Fruit fly (Drosophila melanogaster) whole organism, embryonic: ENCODE results near the gene CG13884.

ENCODE experiments used
- Aef1 ChIP-seq: fragments of 200-800 bp; sonication (Bioruptor generic); IDR thresholded peaks from 3 replicates; pipeline ENCODE4 v1.3.6; 2022; ENCODE audit warnings: missing biosample characterization, missing genetic modification characterization
- Blimp-1 ChIP-seq: fragments of 200-800 bp; sonication (Bioruptor generic); optimal IDR thresholded peaks from 3 replicates; lab custom pipeline; 2018; ENCODE audit warnings: missing biosample characterization, missing genetic modification characterization, mild to moderate bottlenecking, moderate library complexity, missing genetic modification reagents
- CG10366 ChIP-seq: fragments of 200-800 bp; sonication (Bioruptor generic); IDR thresholded peaks from 2 replicates; pipeline ENCODE4 v1.3.6; 2022; ENCODE audit warnings: missing biosample characterization, missing genetic modification characterization
- CG10462 ChIP-seq: fragments of 200-800 bp; sonication (Bioruptor generic); optimal IDR thresholded peaks from 2 replicates; lab custom pipeline; 2016; ENCODE audit warnings: missing biosample characterization, missing genetic modification characterization
- CG14710 ChIP-seq: fragments of 200-800 bp; sonication (Bioruptor generic); optimal IDR thresholded peaks from 3 replicates; lab custom pipeline; 2019; ENCODE audit warnings: missing biosample characterization, mild to moderate bottlenecking, missing genetic modification characterization, moderate library complexity
- CG17568 ChIP-seq: fragments of 200-800 bp; sonication (Bioruptor generic); optimal IDR thresholded peaks from 2 replicates; lab custom pipeline; 2018; ENCODE audit warnings: missing biosample characterization, mild to moderate bottlenecking, missing genetic modification characterization, moderate library complexity
- CG17829 ChIP-seq: fragments of 200-800 bp; optimal IDR thresholded peaks from 2 replicates; lab custom pipeline; 2019; ENCODE audit warnings: missing biosample characterization, mild to moderate bottlenecking, missing genetic modification characterization, moderate library complexity
- CG2120 ChIP-seq: fragments of 200-800 bp; sonication (Bioruptor generic); optimal IDR thresholded peaks from 3 replicates; lab custom pipeline; 2016; ENCODE audit warnings: missing biosample characterization, missing genetic modification characterization
- CG2202 ChIP-seq: fragments of 200-800 bp; sonication (Bioruptor generic); optimal IDR thresholded peaks from 2 replicates; lab custom pipeline; 2018; ENCODE audit warnings: missing biosample characterization, mild to moderate bottlenecking, missing genetic modification characterization
- CG3838 ChIP-seq: fragments of 200-800 bp; sonication (Bioruptor generic); optimal IDR thresholded peaks from 3 replicates; lab custom pipeline; 2016; ENCODE audit warnings: missing biosample characterization, missing genetic modification characterization
- CG4854 ChIP-seq: fragments of 200-800 bp; sonication (Bioruptor generic); optimal IDR thresholded peaks from 2 replicates; lab custom pipeline; 2016; ENCODE audit warnings: missing biosample characterization, missing genetic modification characterization, inconsistent platforms
- CG7745 ChIP-seq: fragments of 200-800 bp; sonication (Bioruptor generic); optimal IDR thresholded peaks from 2 replicates; lab custom pipeline; 2018; ENCODE audit warnings: missing biosample characterization, mild to moderate bottlenecking, missing genetic modification characterization, moderate library complexity
- CG7786 ChIP-seq: fragments of 200-800 bp; sonication (Bioruptor generic); optimal IDR thresholded peaks from 2 replicates; lab custom pipeline; 2016; ENCODE audit warnings: missing biosample characterization, missing genetic modification characterization
- CG8359 ChIP-seq: fragments of 200-800 bp; sonication (Bioruptor generic); optimal IDR thresholded peaks from 2 replicates; lab custom pipeline; 2017; ENCODE audit warnings: missing biosample characterization, mild to moderate bottlenecking, missing genetic modification characterization, borderline replicate concordance
- D ChIP-seq, 2 experiments: fragments of 200-800 bp in 1 of 2; fragments of >200 bp in 1 of 2; sonication (Bioruptor generic) in 1 of 2; optimal IDR thresholded peaks; 2 replicates in 1 of 2; 3 replicates in 1 of 2; lab custom pipeline; 2017; ENCODE audit warnings: mild to moderate bottlenecking in 1 of 2, missing biosample characterization in 1 of 2, missing genetic modification characterization in 1 of 2, missing genetic modification reagents in 1 of 2
- Dip2 ChIP-seq: fragments of 200-800 bp; sonication (Bioruptor generic); IDR thresholded peaks from 2 replicates; pipeline ENCODE4 v1.3.6; 2022; ENCODE audit warnings: missing biosample characterization, missing genetic modification characterization
- E2f1 ChIP-seq: fragments of 200-800 bp; sonication (Bioruptor generic); IDR thresholded peaks from 2 replicates; pipeline ENCODE4 v1.3.6; 2022; ENCODE audit warnings: missing biosample characterization, missing genetic modification characterization
- Ets65A ChIP-seq: fragments of 200-800 bp; sonication (Bioruptor generic); peaks from one replicate; lab custom pipeline; 2016; ENCODE audit warnings: missing biosample characterization, missing genetic modification characterization
- Ets97D ChIP-seq: fragments of 200-800 bp; sonication (Bioruptor generic); optimal IDR thresholded peaks from 3 replicates; lab custom pipeline; 2016; ENCODE audit warnings: missing biosample characterization, missing genetic modification characterization
- H2.0 ChIP-seq: fragments of 200-800 bp; sonication (Bioruptor generic); IDR thresholded peaks from 2 replicates; pipeline ENCODE4 v1.3.6; 2022; ENCODE audit warnings: missing biosample characterization, missing genetic modification characterization
- Oli ChIP-seq: fragments of 200-800 bp; sonication (Bioruptor generic); optimal IDR thresholded peaks from 2 replicates; lab custom pipeline; 2018; ENCODE audit warnings: missing biosample characterization, mild to moderate bottlenecking, missing genetic modification characterization, moderate library complexity
- Optix ChIP-seq: fragments of 200-800 bp; sonication (Bioruptor generic); IDR thresholded peaks from 3 replicates; pipeline ENCODE4 v1.3.6; 2022; ENCODE audit warnings: missing biosample characterization, missing genetic modification characterization
- Ravus ChIP-seq: fragments of 200-800 bp; sonication (Bioruptor generic); IDR thresholded peaks from 2 replicates; pipeline ENCODE4 v1.3.6; 2022; ENCODE audit warnings: missing biosample characterization, missing genetic modification characterization
- Sox102F ChIP-seq: fragments of 200-800 bp; sonication (Bioruptor generic); optimal IDR thresholded peaks from 2 replicates; lab custom pipeline; 2018; ENCODE audit warnings: missing biosample characterization, mild to moderate bottlenecking, missing genetic modification characterization, moderate library complexity
- Stat92E ChIP-seq, 3 experiments: fragments of >200 bp in 2 of 3; fragments of 200-800 bp in 1 of 3; sonication (Bioruptor generic) in 1 of 3; optimal IDR thresholded peaks; 2 replicates each; lab custom pipeline; 2017 to 2019; ENCODE audit warnings: missing biosample characterization in 3 of 3, missing genetic modification characterization in 3 of 3, mild to moderate bottlenecking in 1 of 3, moderate library complexity in 1 of 3
- ac ChIP-seq: fragments of 200-800 bp; sonication (Bioruptor generic); optimal IDR thresholded peaks from 3 replicates; lab custom pipeline; 2017; ENCODE audit warnings: missing biosample characterization, mild to moderate bottlenecking, missing genetic modification characterization
- bab2 ChIP-seq: fragments of 200-800 bp; sonication (Bioruptor generic); optimal IDR thresholded peaks from 2 replicates; lab custom pipeline; 2016; ENCODE audit warnings: missing biosample characterization, missing genetic modification characterization
- btn ChIP-seq: fragments of 200-800 bp; sonication (Bioruptor generic); optimal IDR thresholded peaks from 2 replicates; lab custom pipeline; 2016; ENCODE audit warnings: missing biosample characterization, missing genetic modification characterization
- da ChIP-seq: fragments of 200-800 bp; sonication (Bioruptor generic); optimal IDR thresholded peaks from 2 replicates; lab custom pipeline; 2016; ENCODE audit warnings: missing biosample characterization, missing genetic modification characterization
- dmrt11E ChIP-seq: fragments of 200-800 bp; sonication (Bioruptor generic); optimal IDR thresholded peaks from 3 replicates; lab custom pipeline; 2018; ENCODE audit warnings: missing biosample characterization, mild to moderate bottlenecking, missing genetic modification characterization, moderate library complexity
- dmrt99B ChIP-seq: fragments of 200-800 bp; sonication (Bioruptor generic); optimal IDR thresholded peaks from 2 replicates; lab custom pipeline; 2018; ENCODE audit warnings: missing biosample characterization, mild to moderate bottlenecking, missing genetic modification characterization, moderate library complexity
- jing ChIP-seq: fragments of 200-800 bp; sonication (Bioruptor generic); optimal IDR thresholded peaks from 2 replicates; lab custom pipeline; 2018; ENCODE audit warnings: missing biosample characterization, mild to moderate bottlenecking, missing genetic modification characterization
- kni ChIP-seq: fragments of 200-800 bp; sonication (Bioruptor generic); optimal IDR thresholded peaks from 3 replicates; lab custom pipeline; 2017; ENCODE audit warnings: mild to moderate bottlenecking, missing biosample characterization, missing genetic modification reagents, missing genetic modification characterization
- lmd ChIP-seq: fragments of 200-800 bp; sonication (Bioruptor generic); IDR thresholded peaks from 2 replicates; pipeline ENCODE4 v1.3.6; 2022; ENCODE audit warnings: missing biosample characterization, missing genetic modification characterization
- mam ChIP-seq: fragments of 200-800 bp; sonication (Bioruptor generic); optimal IDR thresholded peaks from 3 replicates; lab custom pipeline; 2016; ENCODE audit warnings: missing biosample characterization, missing genetic modification characterization
- nau ChIP-seq: fragments of 200-800 bp; sonication (Bioruptor generic); optimal IDR thresholded peaks from 3 replicates; lab custom pipeline; 2017; ENCODE audit warnings: missing biosample characterization, mild to moderate bottlenecking, missing genetic modification characterization, missing genetic modification reagents
- nmo ChIP-seq: fragments of 200-800 bp; sonication (Bioruptor generic); optimal IDR thresholded peaks from 2 replicates; lab custom pipeline; 2018; ENCODE audit warnings: missing biosample characterization, mild to moderate bottlenecking, missing genetic modification characterization, moderate library complexity
- pan ChIP-seq, 4 experiments: fragments of >200 bp in 3 of 4; fragments of 200-800 bp in 1 of 4; sonication (Bioruptor generic) in 1 of 4; optimal IDR thresholded peaks in 3 of 4; IDR thresholded peaks in 1 of 4; 2 replicates each; pipeline versions ENCODE4 v1.3.6 to Lab custom; 2017 to 2022; ENCODE audit warnings: missing biosample characterization in 2 of 4, missing genetic modification characterization in 2 of 4, mixed read lengths in 1 of 4
- pb ChIP-seq: fragments of 200-800 bp; sonication (Bioruptor generic); optimal IDR thresholded peaks from 3 replicates; lab custom pipeline; 2016; ENCODE audit warnings: missing biosample characterization, missing genetic modification characterization
- peb ChIP-seq: fragments of 200-800 bp; sonication (Bioruptor generic); IDR thresholded peaks from 2 replicates; pipeline ENCODE4 v1.3.6; 2022; ENCODE audit warnings: missing biosample characterization, missing genetic modification characterization
- prd ChIP-seq, 3 experiments: fragments of >200 bp in 2 of 3; fragments of 200-800 bp in 1 of 3; sonication (Bioruptor generic) in 1 of 3; optimal IDR thresholded peaks in 2 of 3; IDR thresholded peaks in 1 of 3; 2 replicates in 2 of 3; 3 replicates in 1 of 3; pipeline versions ENCODE4 v1.3.6 to Lab custom; 2017 to 2022; ENCODE audit warnings: missing biosample characterization in 1 of 3, missing genetic modification characterization in 1 of 3
- pzg ChIP-seq: fragments of 200-800 bp; sonication (Bioruptor generic); optimal IDR thresholded peaks from 3 replicates; lab custom pipeline; 2018; ENCODE audit warnings: missing biosample characterization, mild to moderate bottlenecking, missing genetic modification characterization, moderate library complexity
- ranshi ChIP-seq: fragments of 200-800 bp; sonication (Bioruptor generic); IDR thresholded peaks from 2 replicates; pipeline ENCODE4 v1.3.6; 2022; ENCODE audit warnings: missing biosample characterization, missing genetic modification characterization
- sc ChIP-seq, 3 experiments: fragments of >200 bp in 2 of 3; fragments of 200-800 bp in 1 of 3; sonication (Bioruptor generic) in 1 of 3; optimal IDR thresholded peaks; 2 replicates in 2 of 3; 3 replicates in 1 of 3; lab custom pipeline; 2017; ENCODE audit warnings: mild to moderate bottlenecking in 1 of 3, missing biosample characterization in 1 of 3, missing genetic modification characterization in 1 of 3, missing genetic modification reagents in 1 of 3
- tap ChIP-seq: fragments of 200-800 bp; optimal IDR thresholded peaks from 3 replicates; lab custom pipeline; 2019; ENCODE audit warnings: missing biosample characterization, mild to moderate bottlenecking, missing genetic modification characterization, moderate library complexity
- tio ChIP-seq: fragments of 200-800 bp; sonication (Bioruptor generic); optimal IDR thresholded peaks from 2 replicates; lab custom pipeline; 2017; ENCODE audit warnings: missing biosample characterization, missing genetic modification characterization, inconsistent platforms
- vfl ChIP-seq: fragments of 200-800 bp; sonication (Bioruptor generic); optimal IDR thresholded peaks from 2 replicates; lab custom pipeline; 2016; ENCODE audit warnings: missing biosample characterization, missing genetic modification characterization
- yki ChIP-seq: fragments of >200 bp; optimal IDR thresholded peaks from 3 replicates; lab custom pipeline; 2018

CG13884 gene

DNA sequence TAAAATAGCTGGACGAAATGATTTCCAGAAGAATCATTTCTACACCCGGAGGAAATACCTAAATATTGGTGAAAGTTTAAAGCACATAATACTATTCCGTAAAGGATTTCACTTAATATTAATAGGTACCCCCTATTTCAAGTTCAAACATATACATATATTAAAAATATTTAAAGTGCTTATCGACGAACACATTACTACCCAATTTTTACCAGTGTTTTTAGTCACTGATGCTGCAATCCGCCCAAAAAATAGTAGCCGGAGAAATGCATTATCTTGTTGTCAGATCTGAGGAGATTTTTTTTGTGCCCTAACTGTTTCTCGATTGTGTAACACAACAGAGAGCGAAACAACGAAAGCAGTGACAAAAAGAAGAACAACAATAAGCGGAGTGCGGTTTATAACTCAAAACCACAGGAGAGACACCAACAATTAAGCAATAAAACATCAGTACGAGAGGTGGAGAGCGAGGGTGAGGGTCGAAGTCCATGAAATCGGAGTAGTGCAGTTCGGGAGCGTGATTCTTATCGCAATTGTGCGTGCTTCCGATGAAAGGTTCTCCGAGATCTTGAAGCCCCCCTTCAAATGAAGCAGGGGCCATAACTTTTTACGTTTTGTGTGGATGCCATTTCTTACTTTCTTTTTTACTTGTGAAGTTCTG, 14.8 kb upstream of the CG13884 start (continued):
- TF ChIP-seq Aef1 (GFP tag; lab: Robert Waterston, UW) (no peak), CG17568 (GFP tag; lab: Kevin White, UChicago) (no peak), CG8359 (peak; percentile 0), jing (no peak), D (optimal IDR thresholded peaks at IDR 0.05; lab: Kevin White, UChicago) (no peak), D (GFP tag; optimal IDR thresholded peaks at IDR 0.05; lab: Kevin White, UChicago) (no peak), Oli (tag; lab: Kevin White, UChicago) (no peak), CG4854 (GFP tag; lab: Kevin White, UChicago) (no peak), Ets97D (GFP tag; lab: Kevin White, UChicago) (no peak), prd (optimal IDR thresholded peaks at IDR 0.05; lab: Kevin White, UChicago) (no peak), prd (GFP tag; IDR thresholded peaks at IDR 0.05; lab: Robert Waterston, UW) (peak; percentile 62; the same call in 1 of the 3 replicates), nau (GFP tag; lab: Kevin White, UChicago) (no peak), Ets65A (GFP tag; lab: Kevin White, UChicago) (no peak), sc (optimal IDR thresholded peaks at IDR 0.05; lab: Kevin White, UChicago) (no peak), sc (GFP tag; optimal IDR thresholded peaks at IDR 0.05; lab: Kevin White, UChicago) (peak; percentile 7), Optix (no peak), CG17829 (tag; lab: Kevin White, UChicago) (peak; percentile 64), yki (lab: Kevin White, UChicago) (no peak), Blimp-1 (peak; percentile 42), pan (optimal IDR thresholded peaks at IDR 0.05; lab: Kevin White, UChicago) (no peak), pan (GFP tag; optimal IDR thresholded peaks at IDR 0.05 in 1 of 2, IDR thresholded peaks at IDR 0.05 in 1 of 2) (no peak), pb (no peak), Stat92E (GFP tag; optimal IDR thresholded peaks at IDR 0.05; lab: Kevin White, UChicago) (peak in 1 of 3 experiments; percentile 15), mam (GFP tag; lab: Kevin White, UChicago) (no peak), tap (tag; lab: Kevin White, UChicago) (no peak), dmrt11E (peak; percentile 81), CG7786 (GFP tag; lab: Kevin White, UChicago) (no peak), da (GFP tag; lab: Kevin White, UChicago) (no peak), CG7745 (no peak), lmd (no peak), btn (GFP tag; lab: Kevin White, UChicago) (no peak), ac (GFP tag; lab: Kevin White, UChicago) (no peak), CG3838 (no peak), CG2120 (GFP tag; lab: Kevin White, UChicago) (no peak), ranshi (no peak), Ravus (GFP tag; lab: Robert Waterston, UW) (no peak), peb (GFP tag; lab: Robert Waterston, UW) (no peak), E2f1 (GFP tag; lab: Robert Waterston, UW) (no peak), Sox102F (GFP tag; lab: Kevin White, UChicago) (peak; percentile 18), vfl (GFP tag; lab: Kevin White, UChicago) (no peak), H2.0 (GFP tag; lab: Robert Waterston, UW) (no peak), CG10366 (GFP tag; lab: Robert Waterston, UW) (no peak), Dip2 (GFP tag; lab: Robert Waterston, UW) (no peak), CG10462 (no peak), kni (no peak), pzg (GFP tag; lab: Kevin White, UChicago) (no peak), dmrt99B (tag; lab: Kevin White, UChicago) (peak; percentile 16), bab2 (GFP tag; lab: Kevin White, UChicago) (no peak), nmo (peak; percentile 33), CG14710 (tag; lab: Kevin White, UChicago) (peak; percentile 63), tio (GFP tag; lab: Kevin White, UChicago) (no peak), CG2202 (tag; lab: Kevin White, UChicago) (peak; percentile 30)
